Fruit fly (Drosophila melanogaster): ENCODE data around the gene rtp.

DNA sequence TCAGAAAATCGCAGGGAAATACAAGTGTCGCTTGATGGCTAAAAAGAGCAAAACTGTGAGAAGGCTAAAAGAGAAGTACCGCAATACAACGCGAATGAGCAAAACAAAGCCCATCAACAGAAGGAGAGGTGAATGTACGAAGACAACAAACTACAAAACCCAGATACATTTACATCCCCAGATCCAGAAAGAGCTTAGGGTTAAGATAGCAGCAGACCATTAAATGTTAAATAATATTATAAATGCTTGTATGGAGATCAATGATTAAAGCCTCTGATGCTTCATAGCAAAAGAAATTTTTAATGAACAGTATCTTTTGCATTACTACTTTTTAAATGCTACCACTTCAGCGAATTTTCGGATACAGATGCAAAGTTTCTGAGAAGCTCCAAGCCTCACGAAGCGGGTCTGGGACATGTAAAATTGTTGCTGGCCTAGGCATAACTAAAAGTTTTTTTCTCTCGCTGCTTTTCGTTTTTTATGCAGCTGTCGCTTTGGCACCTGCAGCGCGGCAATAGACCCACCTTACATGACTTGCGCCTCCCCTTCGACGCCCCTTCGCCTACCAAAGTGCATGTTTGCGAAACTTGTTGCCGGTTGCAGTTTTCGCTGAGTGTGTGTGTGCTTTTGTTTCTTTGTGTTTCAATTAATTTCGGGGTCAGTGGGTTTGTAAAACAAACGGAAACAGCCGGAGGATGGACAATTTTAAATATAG, 31.6 kb downstream of the rtp start:
- TF ChIP-seq CG8478 (optimal IDR thresholded peaks at IDR 0.05) (no peak), EcR (GFP tag; optimal IDR thresholded peaks at IDR 0.05) (no peak)
